Worm (Caenorhabditis elegans): ENCODE measurements around the gene nhr-185.

- TF ChIP-seq klf-2 (GFP tag; conservative IDR thresholded peaks at IDR 0.05) (no peak), ztf-23 (GFP tag; IDR thresholded peaks at IDR 0.05) (no peak), ztf-29 (GFP tag; IDR thresholded peaks at IDR 0.05) (no peak), T22C8.4 (GFP tag; IDR thresholded peaks at IDR 0.05) (no peak), tab-1 (GFP tag; IDR thresholded peaks at IDR 0.05) (no peak), flt-1 (GFP tag; IDR thresholded peaks at IDR 0.05) (no peak)
These were observed 21.7 kb upstream of the nhr-185 start, which contains the start of gene nhr-157 for ce11 chrV:3868905-3869304.
